Fruit fly (Drosophila melanogaster): ENCODE results near the gene CG6414.

The CG6414 gene

dm6 chrX:4010835-4011234 lies 39.7 kb upstream of the CG6414 start:
- TF ChIP-seq br (GFP tag; optimal IDR thresholded peaks at IDR 0.05) (peak; percentile 55), ey (GFP tag; optimal IDR thresholded peaks at IDR 0.05) (peak; percentile 33), dmrt93B (GFP tag; optimal IDR thresholded peaks at IDR 0.05) (peak; percentile 38), foxo (GFP tag; optimal IDR thresholded peaks at IDR 0.05) (peak in 1 of 2 experiments; percentile 54), Rel (GFP tag; optimal IDR thresholded peaks at IDR 0.05) (no peak), Rel (tag; optimal IDR thresholded peaks at IDR 0.05) (no peak), dsf (GFP tag; optimal IDR thresholded peaks at IDR 0.05; ENCODE audit: borderline replicate concordance) (no peak), h (GFP tag; optimal IDR thresholded peaks at IDR 0.05) (peak; percentile 67), tai (GFP tag; optimal IDR thresholded peaks at IDR 0.05) (no peak), HLH106 (tag; optimal IDR thresholded peaks at IDR 0.05) (peak; percentile 66), rgr (GFP tag; optimal IDR thresholded peaks at IDR 0.05) (peak; percentile 42), CG9705 (GFP tag; optimal IDR thresholded peaks at IDR 0.05) (peak; percentile 7), Abd-B (GFP tag; optimal IDR thresholded peaks at IDR 0.05) (no peak), lola (GFP tag; optimal IDR thresholded peaks at IDR 0.05) (no peak), Dif (GFP tag; optimal IDR thresholded peaks at IDR 0.05; ENCODE audit: partially characterized antibody) (no peak), Sp1 (GFP tag; optimal IDR thresholded peaks at IDR 0.05) (peak; percentile 36), CrebA (GFP tag; optimal IDR thresholded peaks at IDR 0.05; ENCODE audit: borderline replicate concordance) (no peak), pan (optimal IDR thresholded peaks at IDR 0.05) (no peak), Hnf4 (GFP tag; optimal IDR thresholded peaks at IDR 0.05) (peak; percentile 54), Myc (optimal IDR thresholded peaks at IDR 0.05) (no peak), psq (GFP tag; optimal IDR thresholded peaks at IDR 0.05) (peak; percentile 37), fru (GFP tag; optimal IDR thresholded peaks at IDR 0.05) (peak; percentile 25), brk (GFP tag; optimal IDR thresholded peaks at IDR 0.05) (no peak), OdsH (GFP tag; optimal IDR thresholded peaks at IDR 0.05) (peak; percentile 36)

dm6 chrX:4010179-4010578 lies 39.0 kb upstream of the CG6414 start:
- TF ChIP-seq h (GFP tag; optimal IDR thresholded peaks at IDR 0.05) (peak; percentile 73), fru (GFP tag; optimal IDR thresholded peaks at IDR 0.05) (peak; percentile 70), N (GFP tag; optimal IDR thresholded peaks at IDR 0.05) (no peak), tai (GFP tag; optimal IDR thresholded peaks at IDR 0.05) (peak; percentile 8), HLH106 (tag; optimal IDR thresholded peaks at IDR 0.05) (peak; percentile 65), woc (GFP tag; optimal IDR thresholded peaks at IDR 0.05) (peak; percentile 58), sv (GFP tag; optimal IDR thresholded peaks at IDR 0.05) (no peak), Hr83 (GFP tag; optimal IDR thresholded peaks at IDR 0.05; ENCODE audit: poor library complexity, severe bottlenecking) (no peak), foxo (GFP tag; optimal IDR thresholded peaks at IDR 0.05) (peak in 1 of 2 experiments; percentile 68), Sp1 (GFP tag; optimal IDR thresholded peaks at IDR 0.05) (peak; percentile 42), Rel (GFP tag; optimal IDR thresholded peaks at IDR 0.05) (no peak), Rel (tag; optimal IDR thresholded peaks at IDR 0.05) (no peak), psq (GFP tag; optimal IDR thresholded peaks at IDR 0.05) (peak; percentile 38), dmrt93B (GFP tag; optimal IDR thresholded peaks at IDR 0.05) (peak; percentile 44), brk (GFP tag; optimal IDR thresholded peaks at IDR 0.05) (no peak), Hnf4 (GFP tag; optimal IDR thresholded peaks at IDR 0.05) (peak; percentile 53), CG32264 (GFP tag; optimal IDR thresholded peaks at IDR 0.05) (peak; percentile 12), CrebA (GFP tag; optimal IDR thresholded peaks at IDR 0.05; ENCODE audit: borderline replicate concordance) (peak; percentile 15), br (GFP tag; optimal IDR thresholded peaks at IDR 0.05) (peak; percentile 67), ey (GFP tag; optimal IDR thresholded peaks at IDR 0.05) (peak; percentile 66), OdsH (GFP tag; optimal IDR thresholded peaks at IDR 0.05) (peak; percentile 47), dsf (GFP tag; optimal IDR thresholded peaks at IDR 0.05; ENCODE audit: borderline replicate concordance) (no peak), usp (GFP tag; optimal IDR thresholded peaks at IDR 0.05) (no peak), rgr (GFP tag; optimal IDR thresholded peaks at IDR 0.05) (peak; percentile 58), CG9705 (GFP tag; optimal IDR thresholded peaks at IDR 0.05) (peak; percentile 2)

- TF ChIP-seq jim (GFP tag; optimal IDR thresholded peaks at IDR 0.05) (no peak), dl (GFP tag; optimal IDR thresholded peaks at IDR 0.05; ENCODE audit: insufficient read depth in 1 of 2, partially characterized antibody in 2 of 2) (no peak), dmrt93B (GFP tag; optimal IDR thresholded peaks at IDR 0.05) (no peak), h (GFP tag; optimal IDR thresholded peaks at IDR 0.05) (no peak), Rel (GFP tag; optimal IDR thresholded peaks at IDR 0.05) (no peak), Rel (tag; optimal IDR thresholded peaks at IDR 0.05) (no peak), pan (optimal IDR thresholded peaks at IDR 0.05) (no peak), psq (GFP tag; optimal IDR thresholded peaks at IDR 0.05) (no peak), Dfd (GFP tag; optimal IDR thresholded peaks at IDR 0.05) (no peak), HLH106 (tag; optimal IDR thresholded peaks at IDR 0.05) (no peak), Myc (optimal IDR thresholded peaks at IDR 0.05) (no peak), Hnf4 (GFP tag; optimal IDR thresholded peaks at IDR 0.05) (no peak), ey (GFP tag; optimal IDR thresholded peaks at IDR 0.05) (no peak), woc (GFP tag; optimal IDR thresholded peaks at IDR 0.05) (no peak), usp (GFP tag; optimal IDR thresholded peaks at IDR 0.05) (no peak)
Measured at dm6 chrX:4005047-4005446, 33.9 kb upstream of the CG6414 start.
